Worm (Caenorhabditis elegans): ENCODE data around the gene btb-18.

DNA sequence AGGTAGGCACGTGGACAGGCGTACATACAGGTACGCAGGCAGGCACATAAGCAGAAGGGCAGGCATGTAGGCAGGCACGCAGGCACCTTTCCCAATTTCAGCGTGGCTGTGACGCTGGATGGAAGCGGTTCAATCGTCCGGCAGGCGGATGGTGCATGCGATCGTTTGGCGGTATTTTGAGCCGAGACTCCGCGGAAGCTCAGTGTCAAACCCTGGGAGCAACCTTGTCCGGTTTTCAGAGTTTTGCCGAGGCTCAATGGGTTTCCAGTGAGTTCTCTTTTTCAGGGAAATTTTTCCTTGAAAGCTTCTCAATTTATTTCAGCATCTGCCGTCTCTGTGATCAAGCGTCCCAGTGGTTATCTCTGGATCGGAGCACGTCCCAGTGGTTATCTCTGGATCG is 47.8 kb upstream of the btb-18 start:
- TF ChIP-seq unc-62 (GFP tag; optimal IDR thresholded peaks at IDR 0.05) (no peak), lin-39 (tag; optimal IDR thresholded peaks at IDR 0.05) (no peak), ztf-4 (tag; optimal IDR thresholded peaks at IDR 0.05) (no peak), unc-55 (GFP tag; optimal IDR thresholded peaks at IDR 0.05) (no peak), skn-1 (tag; optimal IDR thresholded peaks at IDR 0.05) (no peak), lin-13 (GFP tag; optimal IDR thresholded peaks at IDR 0.05) (no peak), elt-1 (tag; optimal IDR thresholded peaks at IDR 0.05) (no peak), nhr-6 (tag; optimal IDR thresholded peaks at IDR 0.05) (no peak), lsy-2 (tag; optimal IDR thresholded peaks at IDR 0.05) (no peak), aly-2 (tag; optimal IDR thresholded peaks at IDR 0.05) (no peak), unc-39 (tag; optimal IDR thresholded peaks at IDR 0.05) (no peak), ama-1 (optimal IDR thresholded peaks at IDR 0.05) (no peak), ztf-11 (tag; optimal IDR thresholded peaks at IDR 0.05) (no peak), ztf-1 (GFP tag; conservative IDR thresholded peaks at IDR 0.05) (no peak)

Measured in whole organism, L2 larva.